Fruit fly (Drosophila melanogaster) whole organism, embryonic: ENCODE results near the gene RpS14a.

Experiments used
- Atf-2 ChIP-seq: fragments of 200-800 bp; sonication (Bioruptor generic); optimal IDR thresholded peaks from 2 replicates; lab custom pipeline; 2016; ENCODE audit warnings: missing biosample characterization, missing genetic modification characterization
- BEAF-32 ChIP-seq: fragments of 200-800 bp; sonication (Bioruptor generic); optimal IDR thresholded peaks from 3 replicates; lab custom pipeline; 2017; ENCODE audit warnings: missing biosample characterization, missing genetic modification characterization, mild to moderate bottlenecking, moderate library complexity, missing genetic modification reagents
- CG1024 ChIP-seq: fragments of 200-800 bp; sonication (Bioruptor generic); IDR thresholded peaks from 2 replicates; pipeline ENCODE4 v1.3.6; 2022; ENCODE audit warnings: missing biosample characterization, missing genetic modification characterization
- CG10321 ChIP-seq: fragments of 200-800 bp; sonication (Bioruptor generic); IDR thresholded peaks from 2 replicates; pipeline ENCODE4 v1.3.6; 2022; ENCODE audit warnings: missing biosample characterization, missing genetic modification characterization
- CG12219 ChIP-seq: fragments of 200-800 bp; sonication (Bioruptor generic); optimal IDR thresholded peaks from 3 replicates; lab custom pipeline; 2018; ENCODE audit warnings: missing biosample characterization, mild to moderate bottlenecking, missing genetic modification characterization
- CG13123 ChIP-seq: fragments of 200-800 bp; sonication (Bioruptor generic); optimal IDR thresholded peaks from 2 replicates; lab custom pipeline; 2016; ENCODE audit warnings: missing biosample characterization, missing genetic modification characterization
- CG13296 ChIP-seq: fragments of 200-800 bp; sonication (Bioruptor generic); optimal IDR thresholded peaks from 3 replicates; lab custom pipeline; 2018; ENCODE audit warnings: missing biosample characterization, mild to moderate bottlenecking, missing genetic modification characterization
- CG1603 ChIP-seq: fragments of 200-800 bp; sonication (Bioruptor generic); optimal IDR thresholded peaks from 2 replicates; lab custom pipeline; 2019; ENCODE audit warnings: missing biosample characterization, mild to moderate bottlenecking, missing genetic modification characterization, moderate library complexity
- CG2678 ChIP-seq: fragments of 200-800 bp; sonication (Bioruptor generic); optimal IDR thresholded peaks from 3 replicates; lab custom pipeline; 2019; ENCODE audit warnings: missing biosample characterization, mild to moderate bottlenecking, missing genetic modification characterization, moderate library complexity
- CG32772 ChIP-seq: fragments of 200-800 bp; sonication (Bioruptor generic); IDR thresholded peaks from 2 replicates; pipeline ENCODE4 v1.3.6; 2022; ENCODE audit warnings: missing biosample characterization, missing genetic modification characterization
- CG33213 ChIP-seq: fragments of 200-800 bp; sonication (Bioruptor generic); optimal IDR thresholded peaks from 3 replicates; lab custom pipeline; 2016; ENCODE audit warnings: missing biosample characterization, missing genetic modification characterization
- CG34422 ChIP-seq: fragments of 200-800 bp; sonication (Bioruptor generic); IDR thresholded peaks from 3 replicates; pipeline ENCODE4 v1.3.6; 2022; ENCODE audit warnings: missing biosample characterization, missing genetic modification characterization
- CG4360 ChIP-seq: fragments of 200-800 bp; sonication (Bioruptor generic); IDR thresholded peaks from 2 replicates; pipeline ENCODE4 v1.3.6; 2022; ENCODE audit warnings: missing biosample characterization, missing genetic modification characterization
- CG7745 ChIP-seq: fragments of 200-800 bp; sonication (Bioruptor generic); optimal IDR thresholded peaks from 2 replicates; lab custom pipeline; 2018; ENCODE audit warnings: missing biosample characterization, mild to moderate bottlenecking, missing genetic modification characterization, moderate library complexity
- CG7839 ChIP-seq: fragments of 200-800 bp; sonication (Bioruptor generic); optimal IDR thresholded peaks from 3 replicates; lab custom pipeline; 2018; ENCODE audit warnings: missing biosample characterization, mild to moderate bottlenecking, missing genetic modification characterization, moderate library complexity
- CG8290 ChIP-seq, 3 experiments: fragments of 200-800 bp; sonication (Bioruptor generic); optimal IDR thresholded peaks; 2 replicates each; lab custom pipeline; 2016 to 2019; ENCODE audit warnings: missing biosample characterization in 3 of 3, missing genetic modification characterization in 3 of 3, mild to moderate bottlenecking in 2 of 3, moderate library complexity in 1 of 3
- CG9437 ChIP-seq: fragments of 200-800 bp; sonication (Bioruptor generic); optimal IDR thresholded peaks from 2 replicates; lab custom pipeline; 2018; ENCODE audit warnings: missing biosample characterization, mild to moderate bottlenecking, missing genetic modification characterization
- CoRest ChIP-seq: fragments of 200-800 bp; sonication (Bioruptor generic); optimal IDR thresholded peaks from 3 replicates; lab custom pipeline; 2018; ENCODE audit warnings: missing biosample characterization, mild to moderate bottlenecking, missing genetic modification characterization, moderate library complexity
- Dip3 ChIP-seq: fragments of 200-800 bp; sonication (Bioruptor generic); optimal IDR thresholded peaks from 3 replicates; lab custom pipeline; 2016; ENCODE audit warnings: missing biosample characterization, missing genetic modification characterization
- Dll ChIP-seq: fragments of 200-800 bp; sonication (Bioruptor generic); IDR thresholded peaks from 4 replicates; pipeline ENCODE4 v1.3.6; 2022; ENCODE audit warnings: missing biosample characterization, missing genetic modification characterization; ENCODE audit not compliant: partially characterized antibody
- Doc3 ChIP-seq: fragments of 200-800 bp; sonication (Bioruptor generic); IDR thresholded peaks from 3 replicates; pipeline ENCODE4 v1.3.6; 2022; ENCODE audit warnings: missing biosample characterization, missing genetic modification characterization; ENCODE audit not compliant: partially characterized antibody
- Dref ChIP-seq: fragments of 200-800 bp; sonication (Bioruptor generic); IDR thresholded peaks from 2 replicates; pipeline ENCODE4 v1.3.6; 2022; ENCODE audit warnings: missing biosample characterization, missing genetic modification characterization
- Eip74EF ChIP-seq, 2 experiments: fragments of 200-800 bp in 1 of 2; fragments of >200 bp in 1 of 2; sonication (Bioruptor generic) in 1 of 2; optimal IDR thresholded peaks; 2 replicates each; lab custom pipeline; 2017 to 2019; ENCODE audit warnings: missing biosample characterization in 2 of 2, missing genetic modification characterization in 2 of 2, mild to moderate bottlenecking in 1 of 2, moderate library complexity in 1 of 2
- Fer2 ChIP-seq: fragments of 200-800 bp; sonication (Bioruptor generic); optimal IDR thresholded peaks from 2 replicates; lab custom pipeline; 2018; ENCODE audit warnings: missing biosample characterization, mild to moderate bottlenecking, missing genetic modification characterization, moderate library complexity
- GATAe ChIP-seq: fragments of 200-800 bp; sonication (Bioruptor generic); conservative IDR thresholded peaks from 2 replicates; pipeline ENCODE4 v1.3.6; 2022; ENCODE audit warnings: missing biosample characterization, missing genetic modification characterization
- Nf-YC ChIP-seq: fragments of 200-800 bp; optimal IDR thresholded peaks from 3 replicates; lab custom pipeline; 2019; ENCODE audit warnings: missing biosample characterization, mild to moderate bottlenecking, missing genetic modification characterization, moderate library complexity
- Sry-δ ChIP-seq: fragments of 200-800 bp; sonication (Bioruptor generic); optimal IDR thresholded peaks from 2 replicates; lab custom pipeline; 2016; ENCODE audit warnings: missing biosample characterization, missing genetic modification characterization
- Trl ChIP-seq, 3 experiments: fragments of >200 bp in 2 of 3; fragments of 200-800 bp in 1 of 3; sonication (Bioruptor generic) in 1 of 3; optimal IDR thresholded peaks; 2 replicates in 1 of 3; 3 replicates in 2 of 3; lab custom pipeline; 2016 to 2017; ENCODE audit warnings: missing biosample characterization in 1 of 3, missing genetic modification characterization in 1 of 3
- YL-1 ChIP-seq: fragments of 200-800 bp; sonication (Bioruptor generic); optimal IDR thresholded peaks from 3 replicates; lab custom pipeline; 2017; ENCODE audit warnings: missing biosample characterization, mild to moderate bottlenecking, missing genetic modification characterization
- ap ChIP-seq: fragments of 200-800 bp; sonication (Bioruptor generic); IDR thresholded peaks from 2 replicates; pipeline ENCODE4 v1.3.6; 2022; ENCODE audit warnings: missing biosample characterization, missing genetic modification characterization
- chinmo ChIP-seq: fragments of 200-800 bp; sonication (Bioruptor generic); IDR thresholded peaks from 4 replicates; pipeline ENCODE4 v1.3.6; 2022; ENCODE audit warnings: missing biosample characterization, missing genetic modification characterization; ENCODE audit not compliant: partially characterized antibody
- ci ChIP-seq: fragments of 200-800 bp; sonication (Bioruptor generic); IDR thresholded peaks from 3 replicates; pipeline ENCODE4 v1.3.6; 2022; ENCODE audit warnings: missing biosample characterization, missing genetic modification characterization
- crc ChIP-seq: fragments of 200-800 bp; sonication (Bioruptor generic); optimal IDR thresholded peaks from 2 replicates; lab custom pipeline; 2016; ENCODE audit warnings: missing biosample characterization, missing genetic modification characterization
- cwo ChIP-seq: fragments of 200-800 bp; sonication (Bioruptor generic); optimal IDR thresholded peaks from 3 replicates; lab custom pipeline; 2017; ENCODE audit warnings: missing biosample characterization, missing genetic modification characterization, mild to moderate bottlenecking, moderate library complexity, missing genetic modification reagents
- dm ChIP-seq: fragments of 200-800 bp; sonication (Bioruptor generic); optimal IDR thresholded peaks from 3 replicates; lab custom pipeline; 2016; ENCODE audit warnings: missing biosample characterization, missing genetic modification characterization
- fd3F ChIP-seq: fragments of 200-800 bp; sonication (Bioruptor generic); optimal IDR thresholded peaks from 2 replicates; lab custom pipeline; 2018; ENCODE audit warnings: missing biosample characterization, mild to moderate bottlenecking, missing genetic modification characterization, moderate library complexity
- gfzf ChIP-seq: fragments of 200-800 bp; sonication (Bioruptor generic); optimal IDR thresholded peaks from 2 replicates; lab custom pipeline; 2016; ENCODE audit warnings: missing biosample characterization, mild to moderate bottlenecking, missing genetic modification characterization, moderate library complexity
- insv ChIP-seq, 2 experiments: fragments of 200-800 bp; sonication (Bioruptor generic); optimal IDR thresholded peaks; 3 replicates each; lab custom pipeline; 2016 to 2018; ENCODE audit warnings: missing biosample characterization in 2 of 2, missing genetic modification characterization in 2 of 2
- kah ChIP-seq: fragments of 200-800 bp; sonication (Bioruptor generic); optimal IDR thresholded peaks from 2 replicates; lab custom pipeline; 2018; ENCODE audit warnings: missing biosample characterization, mild to moderate bottlenecking, missing genetic modification characterization
- knrl ChIP-seq: fragments of 200-800 bp; sonication (Bioruptor generic); IDR thresholded peaks from 3 replicates; pipeline ENCODE4 v1.3.6; 2022; ENCODE audit warnings: missing biosample characterization, missing genetic modification characterization; ENCODE audit not compliant: partially characterized antibody
- nerfin-1 ChIP-seq: fragments of 200-800 bp; sonication (Bioruptor generic); optimal IDR thresholded peaks from 3 replicates; lab custom pipeline; 2019; ENCODE audit warnings: missing biosample characterization, mild to moderate bottlenecking, missing genetic modification characterization, moderate library complexity
- nom ChIP-seq: fragments of 200-800 bp; sonication (Bioruptor generic); optimal IDR thresholded peaks from 2 replicates; lab custom pipeline; 2017; ENCODE audit warnings: missing biosample characterization, missing genetic modification characterization, mild to moderate bottlenecking, moderate library complexity, missing genetic modification reagents
- org-1 ChIP-seq: fragments of 200-800 bp; sonication (Bioruptor generic); optimal IDR thresholded peaks from 2 replicates; lab custom pipeline; 2017; ENCODE audit warnings: missing biosample characterization, missing genetic modification characterization
- p53 ChIP-seq: fragments of 200-800 bp; sonication (Bioruptor generic); optimal IDR thresholded peaks from 2 replicates; lab custom pipeline; 2016; ENCODE audit warnings: missing biosample characterization, missing genetic modification characterization
- prd ChIP-seq, 3 experiments: fragments of >200 bp in 2 of 3; fragments of 200-800 bp in 1 of 3; sonication (Bioruptor generic) in 1 of 3; optimal IDR thresholded peaks in 2 of 3; IDR thresholded peaks in 1 of 3; 2 replicates in 2 of 3; 3 replicates in 1 of 3; pipeline versions ENCODE4 v1.3.6 to Lab custom; 2017 to 2022; ENCODE audit warnings: missing biosample characterization in 1 of 3, missing genetic modification characterization in 1 of 3
- rib ChIP-seq: fragments of 200-800 bp; sonication (Bioruptor generic); IDR thresholded peaks from 2 replicates; pipeline ENCODE4 v1.3.6; 2022; ENCODE audit warnings: missing biosample characterization, missing genetic modification characterization
- sens ChIP-seq: fragments of 200-800 bp; sonication (Bioruptor generic); peaks from one replicate; lab custom pipeline; 2016; ENCODE audit warnings: missing biosample characterization, missing genetic modification characterization
- zfh1 ChIP-seq: fragments of 200-800 bp; sonication (Bioruptor generic); IDR thresholded peaks from 3 replicates; pipeline ENCODE4 v1.3.6; 2022; ENCODE audit warnings: missing biosample characterization, missing genetic modification characterization

RpS14a gene

DNA sequence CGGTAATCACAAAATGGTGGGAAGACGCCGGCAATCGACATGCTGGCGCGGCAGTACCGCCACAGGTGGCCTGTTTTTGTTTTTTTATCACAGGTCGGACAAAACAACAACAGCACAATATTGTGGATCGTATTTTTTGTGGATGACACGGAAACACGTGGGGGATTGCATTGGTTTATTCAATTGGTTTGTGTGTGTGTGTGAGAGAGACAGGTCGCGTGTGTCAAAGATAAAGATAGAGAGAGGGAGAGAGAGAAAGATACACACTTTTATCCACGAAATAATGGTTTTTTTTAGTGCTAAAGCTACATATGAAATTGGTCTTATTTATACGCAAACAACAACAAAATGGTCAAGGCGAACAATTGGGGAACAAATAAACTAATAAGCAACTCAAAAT is 25.5 kb downstream of the RpS14a start (continued):
- TF ChIP-seq Doc3: no peak
- peak; percentile 84 for TF ChIP-seq CG4360 (GFP tag; lab: Robert Waterston, UW)
- peak; percentile 63; the same call in 1 of the 3 replicates for TF ChIP-seq CG34422 (GFP tag; lab: Robert Waterston, UW)
- no peak for TF ChIP-seq CG7839 (tag; lab: Kevin White, UChicago)
- TF ChIP-seq CoRest (tag; lab: Kevin White, UChicago): no peak
- TF ChIP-seq chinmo (GFP tag; lab: Robert Waterston, UW): 0 out of 4 replicates have a peak, but pooled peaks have one; percentile 68
- no peak for TF ChIP-seq CG1603 (tag; lab: Kevin White, UChicago)
- no peak for TF ChIP-seq crc
- no peak for TF ChIP-seq Atf-2
- no peak for TF ChIP-seq rib (GFP tag; lab: Robert Waterston, UW)
- peak; percentile 60; the same call in 1 of the 3 replicates for TF ChIP-seq ci (GFP tag; lab: Robert Waterston, UW)
- TF ChIP-seq CG9437: peak; percentile 4
- peak; percentile 98 for TF ChIP-seq kah (GFP tag; lab: Kevin White, UChicago)
- TF ChIP-seq CG13123: no peak
- TF ChIP-seq CG10321 (GFP tag; lab: Robert Waterston, UW): peak; percentile 68
- TF ChIP-seq CG32772 (GFP tag; lab: Robert Waterston, UW): 0 out of 2 replicates have a peak, but pooled peaks have one; percentile 34
- TF ChIP-seq CG33213 (GFP tag; lab: Kevin White, UChicago): no peak
- TF ChIP-seq Dip3 (GFP tag; lab: Kevin White, UChicago): no peak
- TF ChIP-seq CG7745 (tag; lab: Kevin White, UChicago): no peak
- TF ChIP-seq Nf-YC (tag; lab: Kevin White, UChicago): no peak
- no peak for TF ChIP-seq CG2678 (tag; lab: Kevin White, UChicago)
- no peak for TF ChIP-seq Eip74EF (GFP tag; optimal IDR thresholded peaks at IDR 0.05; lab: Kevin White, UChicago)
- no peak for TF ChIP-seq insv (GFP tag; optimal IDR thresholded peaks at IDR 0.05; lab: Kevin White, UChicago)
- TF ChIP-seq dm (GFP tag; lab: Kevin White, UChicago): peak; percentile 86
- TF ChIP-seq org-1: no peak
- peak; percentile 35 to 50 for TF ChIP-seq Trl (optimal IDR thresholded peaks at IDR 0.05; lab: Kevin White, UChicago)
- no peak for TF ChIP-seq Trl (GFP tag; optimal IDR thresholded peaks at IDR 0.05; lab: Kevin White, UChicago)
- no peak for TF ChIP-seq CG12219 (GFP tag; lab: Kevin White, UChicago)
- peak; percentile 28 for TF ChIP-seq cwo (GFP tag; lab: Kevin White, UChicago)
- no peak for TF ChIP-seq CG13296 (GFP tag; lab: Kevin White, UChicago)
- TF ChIP-seq nom (GFP tag; lab: Kevin White, UChicago): peak; percentile 29
- no peak for TF ChIP-seq fd3F (GFP tag; lab: Kevin White, UChicago)
- peak; percentile 2 for TF ChIP-seq YL-1 (GFP tag; lab: Kevin White, UChicago)
- TF ChIP-seq, all 482 proteins: peak for 27

DNA sequence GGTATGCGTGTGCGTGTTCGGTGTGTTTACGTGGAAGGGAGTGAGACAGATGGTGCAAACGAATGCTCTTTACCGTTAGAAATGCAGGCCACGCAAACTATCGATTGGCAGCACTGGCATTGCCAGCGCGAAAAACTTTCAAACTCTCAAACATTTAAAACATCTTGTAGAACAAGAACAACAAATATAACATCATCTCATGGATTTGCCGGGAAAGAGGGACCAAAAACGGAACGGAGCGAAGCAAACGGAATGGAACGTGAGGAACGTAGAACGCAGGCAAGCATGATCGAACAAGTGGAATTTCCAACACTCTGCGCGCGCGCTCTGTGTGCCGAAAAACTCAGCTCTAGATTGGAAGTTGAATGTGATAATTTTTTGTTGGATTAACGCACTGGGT is 26.0 kb downstream of the RpS14a start:
- peak; percentile 46 for TF ChIP-seq CG8290 (GFP tag; optimal IDR thresholded peaks at IDR 0.05; lab: Kevin White, UChicago)
- TF ChIP-seq CG8290 (tag; optimal IDR thresholded peaks at IDR 0.05; lab: Kevin White, UChicago): no peak
- TF ChIP-seq knrl (GFP tag; lab: Robert Waterston, UW): 0 out of 3 replicates have a peak, but pooled peaks have one; percentile 18
- TF ChIP-seq BEAF-32 (GFP tag; lab: Kevin White, UChicago): peak; percentile 34
- TF ChIP-seq sens: peak; percentile 64
- TF ChIP-seq zfh1 (GFP tag; lab: Robert Waterston, UW): no peak
- 0 out of 4 replicates have a peak, but pooled peaks have one; percentile 38 for TF ChIP-seq Dll (GFP tag; lab: Robert Waterston, UW)
- peak; percentile 49 for TF ChIP-seq gfzf (GFP tag; lab: Kevin White, UChicago)
- TF ChIP-seq Sry-δ (GFP tag; lab: Kevin White, UChicago): peak; percentile 32
- no peak for TF ChIP-seq prd (optimal IDR thresholded peaks at IDR 0.05; lab: Kevin White, UChicago)
- no peak for TF ChIP-seq prd (GFP tag; IDR thresholded peaks at IDR 0.05; lab: Robert Waterston, UW)
- TF ChIP-seq Fer2 (tag; lab: Kevin White, UChicago): no peak
- 0 out of 2 replicates have a peak, but pooled peaks have one; percentile 22 for TF ChIP-seq Dref (GFP tag; lab: Robert Waterston, UW)
- TF ChIP-seq GATAe (GFP tag; lab: Robert Waterston, UW): no peak
- no peak for TF ChIP-seq ap (GFP tag; lab: Robert Waterston, UW)
- TF ChIP-seq Doc3: 0 out of 3 replicates have a peak, but pooled peaks have one; percentile 19
- peak; percentile 64 for TF ChIP-seq p53 (GFP tag; lab: Kevin White, UChicago)
- TF ChIP-seq nerfin-1: peak; percentile 3
- no peak for TF ChIP-seq CG1024 (GFP tag; lab: Robert Waterston, UW)
